Worm (Caenorhabditis elegans) whole organism, L2 larva: ENCODE results near the gene clc-7.

ENCODE experiments used
- C34F6.9 ChIP-seq: fragments of 150-350 bp; optimal IDR thresholded peaks from 2 replicates; lab custom pipeline; 2014; ENCODE audit warnings: missing biosample characterization, missing genetic modification characterization
- F13H6.1 ChIP-seq: sonication (generic microtip); optimal IDR thresholded peaks from 2 replicates; lab custom pipeline; 2016; ENCODE audit warnings: missing genetic modification characterization, missing compliant biosample characterization
- R02D3.7 ChIP-seq: fragments of 150-350 bp; optimal IDR thresholded peaks from 2 replicates; lab custom pipeline; 2014; ENCODE audit warnings: missing biosample characterization, missing genetic modification characterization
- Y55F3AM.14 ChIP-seq: fragments of 200-800 bp; sonication (Bioruptor generic); optimal IDR thresholded peaks from 2 replicates; lab custom pipeline; 2018; ENCODE audit warnings: mild to moderate bottlenecking, missing genetic modification characterization, missing compliant biosample characterization
- alr-1 ChIP-seq: fragments of 150-350 bp; optimal IDR thresholded peaks from 2 replicates; lab custom pipeline; 2014; ENCODE audit warnings: missing biosample characterization, missing genetic modification characterization
- aly-2 ChIP-seq: fragments of 150-350 bp; optimal IDR thresholded peaks from 2 replicates; lab custom pipeline; 2014; ENCODE audit warnings: missing biosample characterization, missing genetic modification characterization
- ama-1 ChIP-seq: fragments of 150-350 bp; optimal IDR thresholded peaks from 2 replicates; lab custom pipeline; 2018; ENCODE audit warnings: inconsistent platforms
- blmp-1 ChIP-seq: sonication (generic microtip); optimal IDR thresholded peaks from 2 replicates; lab custom pipeline; 2017; ENCODE audit warnings: missing genetic modification characterization, mild to moderate bottlenecking, missing compliant biosample characterization, antibody characterized with exemption, moderate library complexity; ENCODE audit not compliant: insufficient read depth
- crh-2 ChIP-seq: sonication (generic microtip); optimal IDR thresholded peaks from 2 replicates; lab custom pipeline; 2017; ENCODE audit warnings: missing biosample characterization, missing genetic modification characterization
- dmd-4 ChIP-seq: sonication (generic microtip); optimal IDR thresholded peaks from 2 replicates; lab custom pipeline; 2017; ENCODE audit warnings: missing biosample characterization, missing genetic modification characterization
- elt-1 ChIP-seq: fragments of 150-350 bp; optimal IDR thresholded peaks from 2 replicates; lab custom pipeline; 2014; ENCODE audit warnings: missing biosample characterization, missing genetic modification characterization
- elt-3 ChIP-seq: sonication (generic microtip); optimal IDR thresholded peaks from 2 replicates; lab custom pipeline; 2017; ENCODE audit warnings: missing biosample characterization, missing genetic modification characterization
- fos-1 ChIP-seq: fragments of 150-350 bp; optimal IDR thresholded peaks from 2 replicates; lab custom pipeline; 2014; ENCODE audit warnings: missing biosample characterization, missing genetic modification characterization
- gmeb-1 ChIP-seq: fragments of 150-350 bp; optimal IDR thresholded peaks from 2 replicates; lab custom pipeline; 2014; ENCODE audit warnings: missing biosample characterization, missing genetic modification characterization
- lin-11 ChIP-seq: fragments of 150-350 bp; sonication (generic microtip); optimal IDR thresholded peaks from 2 replicates; lab custom pipeline; 2014; ENCODE audit warnings: missing biosample characterization, missing genetic modification characterization, inconsistent platforms, mixed read lengths
- lin-13 ChIP-seq: fragments of 150-350 bp; optimal IDR thresholded peaks from 2 replicates; lab custom pipeline; 2014; ENCODE audit warnings: missing biosample characterization, missing genetic modification reagents, missing genetic modification characterization
- lin-39 ChIP-seq: fragments of 150-350 bp; optimal IDR thresholded peaks from 2 replicates; lab custom pipeline; 2014; ENCODE audit warnings: missing biosample characterization, missing genetic modification reagents, missing genetic modification characterization
- lsy-2 ChIP-seq, 2 experiments: fragments of 150-350 bp in 1 of 2; sonication (generic microtip) in 1 of 2; optimal IDR thresholded peaks; 2 replicates each; lab custom pipeline; 2014 to 2017; ENCODE audit warnings: missing biosample characterization in 2 of 2, missing genetic modification characterization in 2 of 2
- mab-5 ChIP-seq: fragments of 150-350 bp; optimal IDR thresholded peaks from 2 replicates; lab custom pipeline; 2014; ENCODE audit warnings: missing biosample characterization, missing genetic modification characterization
- mbf-1 ChIP-seq: sonication (generic microtip); optimal IDR thresholded peaks from 2 replicates; lab custom pipeline; 2017; ENCODE audit warnings: missing biosample characterization, missing genetic modification characterization
- mdl-1 ChIP-seq, 2 experiments: fragments of 150-350 bp in 1 of 2; sonication (generic microtip) in 1 of 2; optimal IDR thresholded peaks; 2 replicates each; lab custom pipeline; 2017; ENCODE audit warnings: missing biosample characterization in 2 of 2, missing genetic modification characterization in 2 of 2
- nhr-10 ChIP-seq: sonication (generic microtip); optimal IDR thresholded peaks from 2 replicates; lab custom pipeline; 2017; ENCODE audit warnings: missing biosample characterization, missing genetic modification characterization
- nhr-12 ChIP-seq: fragments of 150-350 bp; optimal IDR thresholded peaks from 2 replicates; lab custom pipeline; 2014; ENCODE audit warnings: missing biosample characterization, missing genetic modification characterization
- nhr-129 ChIP-seq: fragments of 150-350 bp; optimal IDR thresholded peaks from 2 replicates; lab custom pipeline; 2014; ENCODE audit warnings: missing biosample characterization, missing genetic modification characterization
- nhr-21 ChIP-seq: fragments of 150-350 bp; optimal IDR thresholded peaks from 2 replicates; lab custom pipeline; 2014; ENCODE audit warnings: missing biosample characterization, missing genetic modification characterization
- nhr-25 ChIP-seq: fragments of 150-350 bp; sonication (generic microtip); optimal IDR thresholded peaks from 3 replicates; lab custom pipeline; 2014; ENCODE audit warnings: missing biosample characterization, missing genetic modification characterization
- nhr-6 ChIP-seq: fragments of 150-350 bp; optimal IDR thresholded peaks from 2 replicates; lab custom pipeline; 2014; ENCODE audit warnings: missing biosample characterization, missing genetic modification characterization
- peb-1 ChIP-seq: fragments of 150-350 bp; optimal IDR thresholded peaks from 2 replicates; lab custom pipeline; 2014; ENCODE audit warnings: missing biosample characterization, missing genetic modification characterization
- sem-4 ChIP-seq: fragments of 150-350 bp; optimal IDR thresholded peaks from 2 replicates; lab custom pipeline; 2014; ENCODE audit warnings: missing biosample characterization, missing genetic modification reagents, missing genetic modification characterization
- skn-1 ChIP-seq: sonication (generic microtip); optimal IDR thresholded peaks from 2 replicates; lab custom pipeline; 2017; ENCODE audit warnings: missing biosample characterization, missing genetic modification characterization
- sma-3 ChIP-seq: sonication (generic microtip); optimal IDR thresholded peaks from 2 replicates; lab custom pipeline; 2016; ENCODE audit warnings: missing genetic modification reagents, missing genetic modification characterization, missing compliant biosample characterization
- sma-9 ChIP-seq, 2 experiments: fragments of 150-350 bp in 1 of 2; sonication (generic microtip) in 1 of 2; optimal IDR thresholded peaks; 2 replicates each; lab custom pipeline; 2014 to 2016; ENCODE audit warnings: missing genetic modification characterization in 2 of 2, mild to moderate bottlenecking in 1 of 2, missing biosample characterization in 1 of 2, missing compliant biosample characterization in 1 of 2, missing genetic modification reagents in 1 of 2, moderate library complexity in 1 of 2
- snpc-4 ChIP-seq: fragments of 150-350 bp; optimal IDR thresholded peaks from 2 replicates; lab custom pipeline; 2014; ENCODE audit warnings: missing biosample characterization, missing genetic modification characterization
- unc-62 ChIP-seq: fragments of 150-350 bp; optimal IDR thresholded peaks from 2 replicates; lab custom pipeline; 2014; ENCODE audit warnings: missing biosample characterization, missing genetic modification reagents, missing genetic modification characterization
- zag-1 ChIP-seq: fragments of 150-350 bp; optimal IDR thresholded peaks from 2 replicates; lab custom pipeline; 2014; ENCODE audit warnings: missing biosample characterization, missing genetic modification characterization
- ztf-4 ChIP-seq: fragments of 150-350 bp; optimal IDR thresholded peaks from 2 replicates; lab custom pipeline; 2014; ENCODE audit warnings: missing biosample characterization, missing genetic modification characterization

clc-7 gene

DNA sequence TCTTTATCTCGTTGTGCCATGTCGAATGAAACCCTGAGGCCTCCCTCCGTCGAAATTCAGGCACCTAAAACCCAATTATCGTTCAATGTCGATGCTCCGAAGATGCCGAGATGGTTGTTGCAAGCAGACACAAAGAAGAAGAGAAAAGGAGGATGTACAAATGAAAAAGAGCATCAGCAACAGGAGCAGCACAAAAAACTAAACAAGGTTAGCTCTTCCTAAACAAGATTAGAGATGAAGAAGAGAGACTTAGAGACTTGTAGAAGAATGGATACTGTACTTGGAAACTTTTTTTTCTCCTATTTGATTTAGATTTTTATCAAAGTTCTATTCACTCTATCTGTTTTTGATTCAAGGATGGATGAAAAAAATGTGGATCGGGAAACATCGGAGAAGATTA is 49.7 kb downstream of the clc-7 start:
- TF ChIP-seq mdl-1 (tag; optimal IDR thresholded peaks at IDR 0.05; lab: Kevin White, UChicago) = no peak
- TF ChIP-seq gmeb-1 (tag; lab: Kevin White, UChicago) = no peak
- TF ChIP-seq lsy-2 (tag; optimal IDR thresholded peaks at IDR 0.05; lab: Kevin White, UChicago) = peak in 1 of 2 experiments; percentile 39
- TF ChIP-seq sem-4 = peak; percentile 48
- TF ChIP-seq elt-1 (tag; lab: Kevin White, UChicago) = no peak
- TF ChIP-seq sma-9 (GFP tag; optimal IDR thresholded peaks at IDR 0.05; lab: Kevin White, UChicago) = peak; percentile 23
- TF ChIP-seq sma-9 (tag; optimal IDR thresholded peaks at IDR 0.05; lab: Kevin White, UChicago) = no peak
- peak; percentile 0 for TF ChIP-seq crh-2 (tag; lab: Kevin White, UChicago)
- TF ChIP-seq mab-5 (tag; lab: Kevin White, UChicago) = no peak
- peak; percentile 30 for TF ChIP-seq nhr-6 (tag; lab: Kevin White, UChicago)
- TF ChIP-seq nhr-12 (tag; lab: Kevin White, UChicago) = no peak
- no peak for TF ChIP-seq fos-1
- TF ChIP-seq peb-1 (tag; lab: Kevin White, UChicago) = no peak
- peak; percentile 24 for TF ChIP-seq C34F6.9

DNA sequence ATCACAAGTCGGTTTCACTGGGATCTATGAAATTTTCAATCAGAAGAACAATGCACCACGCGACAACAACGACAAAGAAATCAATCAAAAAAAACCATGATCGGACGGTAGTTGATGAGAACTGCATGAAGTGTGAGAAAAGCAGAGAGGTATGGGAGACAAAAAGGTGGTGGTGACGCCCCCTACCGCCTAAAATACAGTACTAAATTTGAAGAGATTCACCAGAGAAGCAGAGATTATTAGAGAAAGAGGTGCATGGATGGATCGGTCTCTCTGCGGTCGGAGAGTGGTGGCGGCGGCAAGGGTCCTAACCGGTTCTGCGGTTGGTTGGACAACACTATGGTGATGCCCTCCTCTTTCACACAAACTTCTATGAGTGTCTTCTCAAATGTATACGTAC is 51.4 kb downstream of the clc-7 start:
- TF ChIP-seq F13H6.1 (tag; lab: Kevin White, UChicago) (peak; percentile 77), C34F6.9 (peak; percentile 20), nhr-129 (tag; lab: Kevin White, UChicago) (peak; percentile 53), nhr-25 (tag; lab: Kevin White, UChicago) (peak; percentile 83), sma-3 (peak; percentile 81), snpc-4 (no peak), elt-1 (tag; lab: Kevin White, UChicago) (no peak), mab-5 (tag; lab: Kevin White, UChicago) (no peak), elt-3 (no peak), alr-1 (no peak), nhr-10 (no peak), mdl-1 (tag; optimal IDR thresholded peaks at IDR 0.05; lab: Kevin White, UChicago) (peak in 1 of 2 experiments; percentile 50), unc-62 (no peak), ztf-4 (tag; lab: Kevin White, UChicago) (peak; percentile 17), lin-39 (peak; percentile 66), fos-1 (peak; percentile 55), lin-13 (GFP tag; lab: Kevin White, UChicago) (peak; percentile 14), lsy-2 (tag; optimal IDR thresholded peaks at IDR 0.05; lab: Kevin White, UChicago) (peak in 1 of 2 experiments; percentile 32), gmeb-1 (tag; lab: Kevin White, UChicago) (peak; percentile 40), nhr-21 (tag; lab: Kevin White, UChicago) (peak; percentile 76), sem-4 (peak; percentile 69), lin-11 (tag; lab: Kevin White, UChicago) (no peak), aly-2 (tag; lab: Kevin White, UChicago) (no peak), blmp-1 (tag; lab: Kevin White, UChicago) (peak; percentile 72), Y55F3AM.14 (peak; percentile 59), ama-1 (lab: Kevin White, UChicago) (no peak), crh-2 (tag; lab: Kevin White, UChicago) (peak; percentile 43), sma-9 (GFP tag; optimal IDR thresholded peaks at IDR 0.05; lab: Kevin White, UChicago) (peak; percentile 71), sma-9 (tag; optimal IDR thresholded peaks at IDR 0.05; lab: Kevin White, UChicago) (no peak)

DNA sequence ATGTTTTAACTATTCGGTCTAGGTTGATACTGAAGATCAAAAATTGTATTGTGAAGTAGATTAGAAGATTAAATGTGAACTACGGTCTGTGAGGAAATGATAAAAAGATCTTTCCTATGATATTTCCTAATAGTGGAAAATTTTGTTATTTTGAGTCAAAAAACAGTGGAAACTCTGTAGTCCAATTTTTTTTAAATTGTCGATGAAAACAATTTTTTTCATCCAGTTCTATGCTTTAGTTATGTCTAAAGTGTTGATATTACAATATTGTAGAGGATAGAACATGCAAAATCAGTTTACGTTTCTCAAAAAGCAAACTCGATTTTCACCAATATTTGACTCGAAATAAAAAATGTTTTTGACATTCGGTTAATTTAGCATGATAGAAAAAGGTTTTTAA is 51.8 kb downstream of the clc-7 start:
- TF ChIP-seq sem-4 = no peak
- TF ChIP-seq zag-1 (tag; lab: Kevin White, UChicago) = no peak
- no peak for TF ChIP-seq fos-1
- no peak for TF ChIP-seq R02D3.7
- no peak for TF ChIP-seq dmd-4 (tag; lab: Kevin White, UChicago)
- TF ChIP-seq ama-1 (lab: Kevin White, UChicago) = no peak
- TF ChIP-seq mbf-1 (tag; lab: Kevin White, UChicago) = no peak

DNA sequence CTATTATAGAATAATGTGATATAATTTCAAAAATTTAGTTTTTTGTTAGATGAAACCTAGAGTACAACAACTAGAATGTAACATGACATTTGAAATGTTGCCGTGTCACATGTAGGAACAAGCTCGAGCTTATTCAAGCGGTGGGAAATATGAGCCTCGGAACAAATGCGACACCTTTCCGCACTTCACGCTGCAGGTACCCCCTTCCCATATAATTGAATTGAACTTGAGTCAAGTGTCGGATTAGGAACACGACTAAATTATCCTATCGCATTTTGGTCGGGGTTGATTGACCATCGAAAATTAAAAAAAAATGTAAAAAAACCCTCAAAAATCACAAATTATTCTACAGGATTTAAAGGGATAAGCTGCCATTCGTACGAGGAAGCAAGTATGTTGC is 52.3 kb downstream of the clc-7 start:
- TF ChIP-seq mab-5 (tag; lab: Kevin White, UChicago) (no peak), nhr-25 (tag; lab: Kevin White, UChicago) (no peak), aly-2 (tag; lab: Kevin White, UChicago) (no peak), elt-3 (no peak), nhr-6 (tag; lab: Kevin White, UChicago) (no peak), gmeb-1 (tag; lab: Kevin White, UChicago) (no peak), skn-1 (tag; lab: Kevin White, UChicago) (no peak), sem-4 (no peak)
